Fruit fly (Drosophila melanogaster): ENCODE results near the gene Doa.

Doa gene

DNA sequence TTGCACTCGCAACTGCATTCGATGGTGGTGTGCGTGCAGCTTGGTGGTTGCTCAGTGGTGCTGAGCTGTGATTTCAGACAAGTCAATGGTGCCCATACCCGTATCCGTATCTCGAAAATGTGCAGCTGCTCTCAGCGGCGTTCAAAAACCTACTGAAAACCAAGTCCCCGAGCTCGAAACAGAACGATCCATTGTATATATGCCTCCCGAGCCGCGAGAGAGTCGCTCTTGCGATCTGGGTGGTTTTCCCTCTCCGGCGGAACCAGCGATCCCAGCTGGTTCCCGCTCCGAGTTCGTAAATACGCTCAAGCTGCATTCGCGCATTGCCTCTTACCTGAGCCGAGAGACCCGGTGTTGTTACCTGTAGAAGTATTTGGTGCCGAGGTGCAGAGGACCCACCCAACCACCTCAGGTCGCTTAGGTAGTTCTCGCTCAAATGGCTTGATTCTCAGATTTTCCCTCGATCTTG lies 28.8 kb upstream of the Doa start, which contains the start of gene Inx3 (continued):
- TF ChIP-seq eg (GFP tag; IDR thresholded peaks at IDR 0.05), result peak; percentile 66; the same call in 1 of the 3 replicates
- TF ChIP-seq dac (GFP tag; optimal IDR thresholded peaks at IDR 0.05), result no peak
- peak; percentile 80 for TF ChIP-seq svp (GFP tag)
- peak; percentile 97 for TF ChIP-seq CG6808 (GFP tag; optimal IDR thresholded peaks at IDR 0.05)
- TF ChIP-seq pdm3 (GFP tag; optimal IDR thresholded peaks at IDR 0.05), result no peak
- TF ChIP-seq CG9139 (GFP tag; optimal IDR thresholded peaks at IDR 0.05), result peak; percentile 24
- TF ChIP-seq spab (GFP tag; optimal IDR thresholded peaks at IDR 0.05), result no peak
- TF ChIP-seq acj6 (GFP tag; optimal IDR thresholded peaks at IDR 0.05), result no peak
- TF ChIP-seq esn (GFP tag; optimal IDR thresholded peaks at IDR 0.05), result peak; percentile 23
- TF ChIP-seq CG10669 (GFP tag; optimal IDR thresholded peaks at IDR 0.05), result no peak
- no peak for TF ChIP-seq cyc (GFP tag; optimal IDR thresholded peaks at IDR 0.05)
- no peak for TF ChIP-seq Ets96B (tag; optimal IDR thresholded peaks at IDR 0.05)
- TF ChIP-seq CG32006 (GFP tag; optimal IDR thresholded peaks at IDR 0.05), result no peak
- TF ChIP-seq CG11294 (GFP tag; IDR thresholded peaks at IDR 0.05), result no peak
- TF ChIP-seq CG1621 (tag; optimal IDR thresholded peaks at IDR 0.05), result peak; percentile 74
- TF ChIP-seq Hr38 (GFP tag; optimal IDR thresholded peaks at IDR 0.05), result peak; percentile 0
- TF ChIP-seq fd59A (GFP tag; optimal IDR thresholded peaks at IDR 0.05), result no peak
- peak; percentile 30 for TF ChIP-seq fkh (GFP tag; optimal IDR thresholded peaks at IDR 0.05)
- no peak for TF ChIP-seq Blimp-1 (GFP tag; optimal IDR thresholded peaks at IDR 0.05)
- no peak for TF ChIP-seq Eip75B (GFP tag; optimal IDR thresholded peaks at IDR 0.05)
- TF ChIP-seq CG3032 (tag; optimal IDR thresholded peaks at IDR 0.05), result peak; percentile 15
- peak; percentile 15 for TF ChIP-seq net (GFP tag; optimal IDR thresholded peaks at IDR 0.05)
- no peak for TF ChIP-seq salr (GFP tag; optimal IDR thresholded peaks at IDR 0.05)
- no peak for TF ChIP-seq achi (GFP tag; optimal IDR thresholded peaks at IDR 0.05)
- TF ChIP-seq topi (GFP tag; optimal IDR thresholded peaks at IDR 0.05), result no peak
- no peak for TF ChIP-seq Gug (GFP tag; IDR thresholded peaks at IDR 0.05)
- no peak for TF ChIP-seq CG6792 (GFP tag; optimal IDR thresholded peaks at IDR 0.05)
- peak; percentile 88 for TF ChIP-seq Eip78C (GFP tag)

DNA sequence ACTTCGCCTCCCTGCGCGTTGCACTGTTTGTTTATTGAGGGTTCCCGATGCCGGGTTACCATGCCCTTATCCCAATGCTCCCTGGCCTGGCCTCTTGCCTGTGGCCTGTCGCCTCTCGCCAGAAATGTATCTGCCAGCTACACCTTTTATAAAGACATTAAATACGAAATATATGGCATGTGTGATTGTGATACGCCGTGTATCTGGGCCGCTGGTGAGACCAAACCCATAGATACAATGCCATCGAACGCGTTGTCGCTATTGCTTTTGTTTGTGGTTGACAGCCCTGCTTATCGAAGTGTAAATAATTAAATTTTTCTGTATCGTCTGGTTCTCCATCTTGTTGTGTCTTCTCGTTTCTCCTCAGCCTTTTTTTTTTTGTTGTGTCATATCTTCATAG lies 27.3 kb upstream of the Doa start:
- no peak for TF ChIP-seq esn (GFP tag; optimal IDR thresholded peaks at IDR 0.05)
- TF ChIP-seq fkh (GFP tag; optimal IDR thresholded peaks at IDR 0.05), result peak; percentile 46
- TF ChIP-seq dsx (GFP tag; optimal IDR thresholded peaks at IDR 0.05; ENCODE audit: poor library complexity, severe bottlenecking), result peak; percentile 12

DNA sequence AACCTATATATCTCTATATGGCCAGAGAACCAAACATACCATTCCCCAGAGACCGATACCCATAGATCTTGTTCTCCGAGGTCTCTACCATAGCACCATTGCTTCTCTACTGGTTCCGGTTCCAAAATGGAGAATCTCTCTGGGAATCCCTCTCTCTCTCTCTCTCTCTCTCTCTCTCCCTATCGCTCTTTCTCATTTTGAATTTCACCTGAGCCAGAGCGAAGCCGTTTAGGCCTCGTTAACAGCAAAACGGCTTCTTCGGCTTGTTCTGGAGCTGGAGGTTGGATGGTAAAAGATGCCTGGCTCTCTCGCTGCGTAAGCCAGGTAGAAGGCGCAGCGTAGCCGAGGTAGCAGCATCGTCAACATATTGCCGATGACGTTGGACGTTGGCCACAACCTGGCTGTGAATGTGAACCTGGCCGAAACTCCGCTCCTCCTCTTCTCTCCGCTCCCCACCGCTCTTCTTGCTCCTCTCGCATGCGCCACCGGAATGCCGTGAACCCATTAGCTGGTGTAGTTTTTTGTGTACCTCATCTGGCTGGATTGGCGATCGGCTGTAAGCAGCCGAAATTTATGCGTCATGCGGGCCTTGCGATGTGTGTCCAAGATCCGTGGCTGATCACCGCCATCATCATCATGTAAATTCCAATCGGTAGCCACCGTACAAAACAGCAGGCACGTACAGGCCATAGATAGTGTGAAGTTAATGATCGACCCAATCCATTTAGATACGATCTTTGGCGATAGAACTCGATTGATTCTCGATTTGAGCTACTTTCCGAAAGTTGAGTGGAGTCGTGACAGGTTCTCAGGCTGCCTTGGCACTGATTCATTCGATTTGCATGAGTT lies 26.3 kb upstream of the Doa start:
- TF ChIP-seq Lpt (GFP tag; optimal IDR thresholded peaks at IDR 0.05) (peak; percentile 30), CG16779 (tag; optimal IDR thresholded peaks at IDR 0.05) (peak; percentile 38), CG8119 (GFP tag; IDR thresholded peaks at IDR 0.05) (no peak), CG1621 (tag; optimal IDR thresholded peaks at IDR 0.05) (peak; percentile 82), OdsH (GFP tag; optimal IDR thresholded peaks at IDR 0.05) (no peak), CG6163 (GFP tag; IDR thresholded peaks at IDR 0.05) (0 out of 3 replicates have a peak, but pooled peaks have one; percentile 14), ss (GFP tag; optimal IDR thresholded peaks at IDR 0.05) (peak in 1 of 2 experiments; percentile 16), fd85E (GFP tag; optimal IDR thresholded peaks at IDR 0.05) (peak; percentile 51), CG15336 (GFP tag; IDR thresholded peaks at IDR 0.05) (peak; percentile 44; the same call in 1 of the 2 replicates), Sox15 (GFP tag; optimal IDR thresholded peaks at IDR 0.05) (no peak), Eip78C (GFP tag) (peak; percentile 59), CG6854 (GFP tag; optimal IDR thresholded peaks at IDR 0.05) (no peak), Ets21C (GFP tag; optimal IDR thresholded peaks at IDR 0.05) (no peak), Sox102F (GFP tag; optimal IDR thresholded peaks at IDR 0.05) (peak; percentile 2), CG9139 (GFP tag; optimal IDR thresholded peaks at IDR 0.05) (peak; percentile 41), dsx (GFP tag; optimal IDR thresholded peaks at IDR 0.05; ENCODE audit: poor library complexity, severe bottlenecking) (peak; percentile 26), svp (GFP tag) (peak; percentile 20), CG3919 (GFP tag; optimal IDR thresholded peaks at IDR 0.05) (peak; percentile 14)

Data from whole organism, prepupa.